Worm (Caenorhabditis elegans) whole organism, L1 larva: ENCODE measurements around the gene C09G12.5.

ENCODE experiments used
- aly-2 ChIP-seq: fragments of 150-350 bp; optimal IDR thresholded peaks from 2 replicates; lab custom pipeline; 2014; ENCODE audit warnings: missing biosample characterization, missing genetic modification characterization
- lin-14 ChIP-seq: fragments of 200-800 bp; sonication (Bioruptor generic); optimal IDR thresholded peaks from 2 replicates; lab custom pipeline; 2018; ENCODE audit warnings: mild to moderate bottlenecking, missing genetic modification characterization, moderate library complexity, missing compliant biosample characterization

DNA sequence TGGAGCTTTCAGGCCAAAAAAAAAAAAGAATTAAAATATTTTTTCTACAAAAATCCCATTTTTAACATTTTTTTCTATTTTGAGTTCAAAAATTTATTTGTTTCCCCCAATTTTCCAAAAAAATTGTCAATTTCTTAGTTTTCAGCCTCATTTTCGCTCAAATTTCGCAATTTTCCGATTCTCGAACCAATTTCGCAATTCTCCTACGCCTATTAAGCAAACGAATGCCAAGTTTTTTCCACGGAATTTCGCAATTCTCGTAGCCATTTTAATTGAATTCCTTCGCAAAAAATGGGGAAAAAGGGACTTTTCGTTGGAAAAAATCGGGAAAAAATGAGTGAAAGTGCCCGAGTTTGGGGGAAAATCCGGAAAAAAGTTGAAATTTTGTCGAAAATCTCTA, 41.2 kb downstream of the C09G12.5 start:
- TF ChIP-seq aly-2 (tag; lab: Kevin White, UChicago) (no peak), lin-14 (GFP tag; lab: Kevin White, UChicago) (peak; percentile 28)
